Worm (Caenorhabditis elegans) whole organism, midembryonic: Measurements from ENCODE around the gene R08A2.9.
A peak's percentile ranks its signal among the peaks of the same experiment; 100 is the strongest.

Experiments used
- T22C8.4 ChIP-seq: fragments of 200-800 bp; sonication (Bioruptor generic); IDR thresholded peaks from 2 replicates; pipeline ENCODE4 v1.3.6; 2022; ENCODE audit warnings: missing genetic modification characterization, missing compliant biosample characterization
- cog-1 ChIP-seq: sonication (generic microtip); optimal IDR thresholded peaks from 2 replicates; lab custom pipeline; 2016; ENCODE audit warnings: missing genetic modification characterization, missing compliant biosample characterization
- flt-1 ChIP-seq: fragments of 200-800 bp; sonication (Bioruptor generic); IDR thresholded peaks from 2 replicates; pipeline ENCODE4 v1.3.6; 2022; ENCODE audit warnings: missing genetic modification characterization, missing compliant biosample characterization
- klf-2 ChIP-seq: fragments of 200-800 bp; sonication (Bioruptor generic); conservative IDR thresholded peaks from 2 replicates; pipeline ENCODE4 v1.3.6; 2022; ENCODE audit warnings: missing genetic modification reagents, missing genetic modification characterization, missing compliant biosample characterization
- med-1 ChIP-seq: sonication (generic microtip); optimal IDR thresholded peaks from 2 replicates; lab custom pipeline; 2017; ENCODE audit warnings: missing genetic modification characterization, mild to moderate bottlenecking, missing compliant biosample characterization, antibody characterized with exemption, missing genetic modification reagents; ENCODE audit not compliant: insufficient read depth
- ref-1 ChIP-seq: fragments of 200-800 bp; sonication (Bioruptor generic); conservative IDR thresholded peaks from 2 replicates; pipeline ENCODE4 v1.3.6; 2022; ENCODE audit warnings: missing genetic modification reagents, missing genetic modification characterization, missing compliant biosample characterization
- tab-1 ChIP-seq: fragments of 200-800 bp; sonication (Bioruptor generic); IDR thresholded peaks from 2 replicates; pipeline ENCODE4 v1.3.6; 2022; ENCODE audit warnings: missing genetic modification characterization, missing compliant biosample characterization
- ztf-23 ChIP-seq: fragments of 200-800 bp; sonication (Bioruptor generic); IDR thresholded peaks from 2 replicates; pipeline ENCODE4 v1.3.6; 2022; ENCODE audit warnings: missing genetic modification reagents, missing genetic modification characterization, missing compliant biosample characterization
- ztf-29 ChIP-seq: fragments of 200-800 bp; sonication (Bioruptor generic); IDR thresholded peaks from 2 replicates; pipeline ENCODE4 v1.3.6; 2022; ENCODE audit warnings: missing genetic modification reagents, missing genetic modification characterization, missing compliant biosample characterization

Gene R08A2.9

ce11 chrV:14725409-14725808 lies 17.4 kb downstream of the R08A2.9 start:
- TF ChIP-seq tab-1 = no peak
- no peak for TF ChIP-seq med-1 (GFP tag; lab: Kevin White, UChicago)
- TF ChIP-seq T22C8.4 (GFP tag; lab: Robert Waterston, UW) = no peak
- TF ChIP-seq klf-2 (GFP tag; lab: Robert Waterston, UW) = no peak
- TF ChIP-seq ztf-23 (GFP tag; lab: Robert Waterston, UW) = no peak
- no peak for TF ChIP-seq flt-1
- no peak for TF ChIP-seq ref-1 (GFP tag; lab: Robert Waterston, UW)
- no peak for TF ChIP-seq ztf-29
- TF ChIP-seq cog-1 (tag; lab: Kevin White, UChicago) = no peak

ce11 chrV:14726596-14726995 lies 18.5 kb downstream of the R08A2.9 start, which contains the start of gene Y50E8A.1:
Y50E8A.1 (plus strand) TSS chrV:14726896.
- TF ChIP-seq ztf-23 (GFP tag; lab: Robert Waterston, UW) (no peak), klf-2 (GFP tag; lab: Robert Waterston, UW) (no peak), tab-1 (no peak), T22C8.4 (GFP tag; lab: Robert Waterston, UW) (no peak), cog-1 (tag; lab: Kevin White, UChicago) (no peak), med-1 (GFP tag; lab: Kevin White, UChicago) (no peak), flt-1 (no peak), ref-1 (GFP tag; lab: Robert Waterston, UW) (no peak), ztf-29 (no peak)

- TF ChIP-seq med-1 (GFP tag; lab: Kevin White, UChicago) = no peak
- TF ChIP-seq ref-1 (GFP tag; lab: Robert Waterston, UW) = no peak
- no peak for TF ChIP-seq tab-1
- TF ChIP-seq flt-1 = no peak
- no peak for TF ChIP-seq cog-1 (tag; lab: Kevin White, UChicago)
- TF ChIP-seq ztf-29 = no peak
- TF ChIP-seq ztf-23 (GFP tag; lab: Robert Waterston, UW) = no peak
- no peak for TF ChIP-seq T22C8.4 (GFP tag; lab: Robert Waterston, UW)
- no peak for TF ChIP-seq klf-2 (GFP tag; lab: Robert Waterston, UW)
Observed at ce11 chrV:14728754-14729153, 20.7 kb downstream of the R08A2.9 start, which contains the start of gene Y50E8A.2. Y50E8A.2 (minus strand) TSS chrV:14728854.

DNA sequence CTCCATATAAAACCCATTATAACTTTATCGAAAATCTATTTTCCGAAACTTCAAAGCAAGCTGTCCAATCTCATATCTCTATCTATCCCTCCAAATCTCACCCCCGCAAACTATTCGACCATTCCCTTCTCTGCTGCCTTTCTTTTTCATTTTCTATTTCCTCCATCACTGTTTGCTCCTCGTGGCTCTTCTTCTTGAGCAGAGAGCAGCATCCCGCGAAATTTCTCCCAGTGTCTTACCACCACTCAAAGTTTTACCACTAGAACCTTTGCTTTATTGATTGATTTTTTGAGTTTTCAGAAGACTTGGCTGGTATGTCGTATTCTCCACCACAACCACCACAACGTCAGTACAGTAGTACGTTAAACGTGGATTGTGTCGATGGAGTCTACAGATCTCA lies 21.3 kb downstream of the R08A2.9 start, which contains the start of gene oig-3:
Gene oig-3 (plus strand): TSS at position 301 of the 400 bp plus-strand sequence.
- TF ChIP-seq klf-2 (GFP tag; lab: Robert Waterston, UW) (no peak), ref-1 (GFP tag; lab: Robert Waterston, UW) (no peak), cog-1 (tag; lab: Kevin White, UChicago) (no peak), med-1 (GFP tag; lab: Kevin White, UChicago) (no peak), ztf-23 (GFP tag; lab: Robert Waterston, UW) (no peak), T22C8.4 (GFP tag; lab: Robert Waterston, UW) (no peak), flt-1 (no peak), ztf-29 (no peak), tab-1 (no peak)

- TF ChIP-seq flt-1 (no peak), ztf-29 (no peak), tab-1 (no peak), ztf-23 (GFP tag; lab: Robert Waterston, UW) (no peak), med-1 (GFP tag; lab: Kevin White, UChicago) (no peak), T22C8.4 (GFP tag; lab: Robert Waterston, UW) (no peak), klf-2 (GFP tag; lab: Robert Waterston, UW) (no peak), ref-1 (GFP tag; lab: Robert Waterston, UW) (no peak), cog-1 (tag; lab: Kevin White, UChicago) (no peak)
Observed at ce11 chrV:14734187-14734765, 26.2 kb downstream of the R08A2.9 start, which contains the start of gene unc-61. unc-61 (minus strand) TSS chrV:14734237.

- TF ChIP-seq cog-1 (tag; lab: Kevin White, UChicago) (no peak), ztf-23 (GFP tag; lab: Robert Waterston, UW) (no peak), klf-2 (GFP tag; lab: Robert Waterston, UW) (no peak), tab-1 (no peak), ref-1 (GFP tag; lab: Robert Waterston, UW) (no peak), ztf-29 (no peak), T22C8.4 (GFP tag; lab: Robert Waterston, UW) (no peak), med-1 (GFP tag; lab: Kevin White, UChicago) (no peak), flt-1 (no peak)
Observed at ce11 chrV:14736851-14737250, 28.8 kb downstream of the R08A2.9 start, which contains the start of gene Y50E8A.5. Y50E8A.5 (minus strand) TSS chrV:14736951.

DNA sequence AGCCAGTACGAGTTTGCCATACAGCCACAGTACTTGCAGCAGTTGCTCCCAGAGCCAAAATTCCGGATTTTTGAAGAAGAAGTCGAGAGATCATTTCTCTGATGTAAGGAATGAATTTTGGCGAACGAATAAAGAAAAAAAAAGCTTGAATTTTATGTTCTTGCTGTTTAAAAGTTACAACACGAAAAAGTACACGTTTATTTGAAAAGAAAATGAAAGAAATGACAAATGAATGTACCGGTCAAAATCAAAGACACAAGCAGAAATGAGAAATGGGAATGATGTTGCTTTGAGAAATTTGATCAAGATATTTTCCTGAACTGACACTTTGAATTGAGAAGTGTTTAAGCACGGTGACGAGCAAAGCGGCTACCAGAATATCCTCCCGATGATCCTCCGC lies 33.2 kb downstream of the R08A2.9 start, which contains the start of gene Y50E8A.6:
Gene Y50E8A.6 (minus strand): TSS at position 101 of the 400 bp plus-strand sequence.
- no peak for TF ChIP-seq ztf-29
- TF ChIP-seq flt-1 = no peak
- TF ChIP-seq ref-1 (GFP tag; lab: Robert Waterston, UW) = no peak
- no peak for TF ChIP-seq tab-1
- no peak for TF ChIP-seq T22C8.4 (GFP tag; lab: Robert Waterston, UW)
- TF ChIP-seq cog-1 (tag; lab: Kevin White, UChicago) = no peak
- TF ChIP-seq ztf-23 (GFP tag; lab: Robert Waterston, UW) = no peak
- TF ChIP-seq klf-2 (GFP tag; lab: Robert Waterston, UW) = no peak
- TF ChIP-seq med-1 (GFP tag; lab: Kevin White, UChicago) = no peak

ce11 chrV:14744824-14745223 lies 36.8 kb downstream of the R08A2.9 start:
- TF ChIP-seq klf-2 (GFP tag; lab: Robert Waterston, UW) = 0 out of 2 replicates have a peak, but pooled peaks have one; percentile 11
- peak; percentile 67; the same call in 1 of the 2 replicates for TF ChIP-seq tab-1
- TF ChIP-seq ztf-23 (GFP tag; lab: Robert Waterston, UW) = no peak

DNA sequence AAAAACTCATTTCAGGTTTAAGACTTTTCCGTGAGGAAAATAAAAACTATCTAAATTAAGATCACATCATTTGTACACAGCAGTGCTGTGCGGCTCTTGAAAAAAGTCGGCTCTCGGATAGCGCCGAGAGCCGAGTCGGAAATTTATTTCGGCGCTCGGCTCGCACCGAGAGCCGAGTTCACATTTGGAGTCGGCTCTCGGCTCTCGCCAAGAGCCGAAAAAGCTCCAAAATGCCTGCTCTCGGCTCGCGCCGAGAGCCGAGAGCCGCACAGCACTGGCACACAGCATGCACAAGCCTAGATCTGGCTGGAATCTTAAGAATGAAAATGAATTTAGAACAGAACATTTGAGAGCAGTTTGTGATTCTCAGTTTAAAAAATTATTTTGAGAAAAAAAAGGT lies 38.9 kb downstream of the R08A2.9 start:
- no peak for TF ChIP-seq ztf-29
- TF ChIP-seq T22C8.4 (GFP tag; lab: Robert Waterston, UW) = no peak
- no peak for TF ChIP-seq klf-2 (GFP tag; lab: Robert Waterston, UW)
- TF ChIP-seq med-1 (GFP tag; lab: Kevin White, UChicago) = no peak
- no peak for TF ChIP-seq flt-1
- no peak for TF ChIP-seq ref-1 (GFP tag; lab: Robert Waterston, UW)
- TF ChIP-seq tab-1 = no peak
